Worm (Caenorhabditis elegans): ENCODE results near the gene spd-3.

ce11 chrIV:6762416-6762815, at the start of gene spd-3:
- TF ChIP-seq nhr-12 (tag; optimal IDR thresholded peaks at IDR 0.05) (no peak), ama-1 (optimal IDR thresholded peaks at IDR 0.05) (no peak), nhr-6 (tag; optimal IDR thresholded peaks at IDR 0.05) (no peak), F13H6.1 (tag; optimal IDR thresholded peaks at IDR 0.05) (no peak), snpc-4 (tag; optimal IDR thresholded peaks at IDR 0.05) (no peak), nhr-237 (tag; optimal IDR thresholded peaks at IDR 0.05) (no peak), unc-62 (GFP tag; optimal IDR thresholded peaks at IDR 0.05) (no peak)

Measured in whole organism, L2 larva.